Worm (Caenorhabditis elegans) whole organism, L3 larva: ENCODE data around the gene ZK177.3.

Experiments used
- elt-3 ChIP-seq, 3 experiments: fragments of 150-350 bp in 1 of 3; sonication (generic microtip) in 2 of 3; optimal IDR thresholded peaks; 2 replicates in 2 of 3; 4 replicates in 1 of 3; lab custom pipeline; 2014 to 2017; ENCODE audit warnings: missing biosample characterization in 3 of 3, missing genetic modification characterization in 3 of 3
- lin-15B ChIP-seq: fragments of 150-350 bp; optimal IDR thresholded peaks from 2 replicates; lab custom pipeline; 2014; ENCODE audit warnings: missing biosample characterization, missing genetic modification characterization
- lin-39 ChIP-seq: fragments of 150-350 bp; optimal IDR thresholded peaks from 2 replicates; lab custom pipeline; 2018; ENCODE audit warnings: missing biosample characterization, missing genetic modification reagents, missing genetic modification characterization
- tbx-2 ChIP-seq: sonication (generic microtip); optimal IDR thresholded peaks from 2 replicates; lab custom pipeline; 2016; ENCODE audit warnings: mild to moderate bottlenecking, missing genetic modification characterization, missing compliant biosample characterization
- unc-39 ChIP-seq: sonication (generic microtip); optimal IDR thresholded peaks from 4 replicates; lab custom pipeline; 2017; ENCODE audit warnings: missing biosample characterization, missing genetic modification characterization

DNA sequence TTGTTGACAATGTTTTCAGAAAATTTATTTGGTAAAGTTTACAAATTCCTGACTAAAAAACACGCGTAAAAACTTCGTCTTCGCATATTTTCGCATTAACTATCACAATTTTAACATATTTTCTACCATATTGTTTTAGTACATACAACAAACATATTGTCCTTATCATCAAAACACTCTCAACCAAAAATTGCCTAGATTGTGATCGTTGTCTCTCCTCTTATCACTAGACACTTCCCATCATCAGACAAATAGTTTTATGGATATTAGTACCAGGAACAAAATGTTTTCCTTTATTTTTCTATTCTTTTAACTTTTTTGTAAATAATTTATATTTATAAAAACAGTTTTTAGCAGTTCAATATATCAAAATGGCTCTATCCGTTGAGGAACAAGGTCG, 45.8 kb downstream of the ZK177.3 start, which contains the start of gene C17C3.3:
- no peak for TF ChIP-seq elt-3 (tag; optimal IDR thresholded peaks at IDR 0.05; lab: Kevin White, UChicago)
- no peak for TF ChIP-seq lin-39 (tag; lab: Kevin White, UChicago)
- no peak for TF ChIP-seq lin-15B (tag; lab: Kevin White, UChicago)
- TF ChIP-seq unc-39 (tag; lab: Kevin White, UChicago): no peak
- TF ChIP-seq tbx-2: no peak
